Worm (Caenorhabditis elegans) whole organism, L4 larva: ENCODE data around the gene K09A9.6.
A peak's percentile ranks its signal among the peaks of the same experiment; 100 is the strongest.

ENCODE experiments used
- daf-16 ChIP-seq, 3 experiments: sonication (generic microtip); optimal IDR thresholded peaks; 2 replicates each; lab custom pipeline; 2016 to 2017; ENCODE audit warnings: missing genetic modification characterization in 3 of 3, missing genetic modification reagents in 3 of 3, mild to moderate bottlenecking in 2 of 3, missing compliant biosample characterization in 2 of 3, missing biosample characterization in 1 of 3, moderate library complexity in 1 of 3
- dmd-8 ChIP-seq: fragments of 200-800 bp; sonication (Bioruptor generic); IDR thresholded peaks from 2 replicates; pipeline ENCODE4 v1.3.6; 2022; ENCODE audit warnings: missing genetic modification characterization, missing compliant biosample characterization
- egl-27 ChIP-seq: sonication (generic microtip); optimal IDR thresholded peaks from 3 replicates; lab custom pipeline; 2017; ENCODE audit warnings: missing biosample characterization, missing genetic modification reagents, missing genetic modification characterization
- hlh-30 ChIP-seq: sonication (generic microtip); optimal IDR thresholded peaks from 2 replicates; lab custom pipeline; 2017; ENCODE audit warnings: antibody characterized with exemption, mild to moderate bottlenecking, missing genetic modification characterization, missing compliant biosample characterization; ENCODE audit not compliant: insufficient read depth
- lin-13 ChIP-seq: fragments of 150-350 bp; optimal IDR thresholded peaks from 2 replicates; lab custom pipeline; 2014; ENCODE audit warnings: missing biosample characterization, missing genetic modification reagents, missing genetic modification characterization
- lin-38 ChIP-seq: fragments of 200-800 bp; sonication (Bioruptor generic); IDR thresholded peaks from 2 replicates; pipeline ENCODE4 v1.3.6; 2022; ENCODE audit warnings: missing genetic modification reagents, missing genetic modification characterization, missing compliant biosample characterization
- nhr-102 ChIP-seq: sonication (generic microtip); optimal IDR thresholded peaks from 2 replicates; lab custom pipeline; 2016; ENCODE audit warnings: mild to moderate bottlenecking, missing genetic modification characterization, moderate library complexity, missing compliant biosample characterization
- pha-4 ChIP-seq, 2 experiments: fragments of 150-350 bp in 1 of 2; fragments of 200-800 bp in 1 of 2; sonication (Bioruptor generic) in 1 of 2; IDR thresholded peaks in 1 of 2; optimal IDR thresholded peaks in 1 of 2; 2 replicates each; pipeline versions ENCODE4 v1.3.6 to Lab custom; 2014 to 2022; ENCODE audit warnings: missing genetic modification characterization in 2 of 2, missing genetic modification reagents in 2 of 2, missing biosample characterization in 1 of 2, missing compliant biosample characterization in 1 of 2
- unc-39 ChIP-seq: sonication (generic microtip); optimal IDR thresholded peaks from 2 replicates; lab custom pipeline; 2017; ENCODE audit warnings: missing biosample characterization, missing genetic modification characterization
- zag-1 ChIP-seq: fragments of 150-350 bp; optimal IDR thresholded peaks from 2 replicates; lab custom pipeline; 2014; ENCODE audit warnings: missing biosample characterization, missing genetic modification characterization

DNA sequence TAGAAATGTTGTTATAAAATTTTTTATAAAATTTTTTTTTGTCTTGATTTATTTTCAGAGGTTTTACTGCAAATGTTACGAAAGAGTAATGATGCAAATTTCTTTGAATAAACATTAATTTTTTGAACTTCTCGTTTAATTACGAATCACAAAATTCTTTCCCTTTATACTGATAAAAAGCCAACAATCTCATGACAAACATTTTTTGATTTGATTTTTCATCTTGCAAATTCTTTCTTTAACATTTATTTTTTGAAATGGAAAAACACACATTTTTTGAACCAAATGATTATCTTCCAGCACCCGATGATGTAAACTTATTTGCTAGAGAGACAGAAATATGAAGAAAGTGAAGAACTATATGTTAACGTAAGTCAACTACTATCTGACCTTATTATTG is 43.2 kb downstream of the K09A9.6 start, which contains the start of gene K09E9.1:
- TF ChIP-seq nhr-102 (tag; lab: Kevin White, UChicago) (no peak), zag-1 (tag; lab: Kevin White, UChicago) (no peak), egl-27 (no peak), hlh-30 (tag; lab: Kevin White, UChicago) (no peak), dmd-8 (GFP tag; lab: Robert Waterston, UW) (no peak), pha-4 (GFP tag; IDR thresholded peaks at IDR 0.05; lab: Robert Waterston, UW) (no peak), pha-4 (tag; optimal IDR thresholded peaks at IDR 0.05; lab: Kevin White, UChicago) (no peak), lin-13 (GFP tag; lab: Kevin White, UChicago) (no peak), lin-38 (GFP tag; lab: Robert Waterston, UW) (no peak), unc-39 (tag; lab: Kevin White, UChicago) (no peak), daf-16 (GFP tag; optimal IDR thresholded peaks at IDR 0.05; lab: Kevin White, UChicago) (no peak), daf-16 (tag; optimal IDR thresholded peaks at IDR 0.05; lab: Kevin White, UChicago) (peak; percentile 14)
